Fruit fly (Drosophila melanogaster): ENCODE data around the gene Zip99C.

DNA sequence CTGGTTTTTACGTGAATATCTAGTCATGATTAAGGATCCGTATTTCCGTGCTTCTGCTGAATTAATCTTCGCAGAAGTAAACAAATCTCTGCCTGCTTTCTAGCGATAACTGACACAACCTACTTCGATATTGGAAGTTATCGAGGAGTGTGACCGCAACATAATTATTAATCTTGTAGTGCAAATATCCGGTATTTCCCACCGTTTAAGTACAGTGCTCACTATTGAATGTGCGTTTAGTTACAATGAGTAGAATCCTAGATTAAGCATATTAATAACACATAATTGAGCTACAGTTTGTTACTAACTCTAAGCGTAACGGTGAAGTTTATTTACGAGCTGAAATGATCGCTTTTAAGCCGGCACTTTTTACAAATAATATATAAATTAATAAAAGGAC is 8.9 kb downstream of the Zip99C start:
- no peak for TF ChIP-seq kay (GFP tag; ENCODE audit: borderline replicate concordance)
- TF ChIP-seq Mnt (GFP tag; optimal IDR thresholded peaks at IDR 0.05) = peak; percentile 46
- no peak for TF ChIP-seq cnc (optimal IDR thresholded peaks at IDR 0.05)
- no peak for TF ChIP-seq CG5204 (GFP tag; optimal IDR thresholded peaks at IDR 0.05)
- peak; percentile 0 for TF ChIP-seq pad (GFP tag; optimal IDR thresholded peaks at IDR 0.05)
- TF ChIP-seq tj (GFP tag; optimal IDR thresholded peaks at IDR 0.05) = no peak
- TF ChIP-seq Crg-1 (GFP tag; optimal IDR thresholded peaks at IDR 0.05) = no peak
- no peak for TF ChIP-seq Clk (GFP tag; optimal IDR thresholded peaks at IDR 0.05)
- TF ChIP-seq CG7045 (GFP tag; optimal IDR thresholded peaks at IDR 0.05) = no peak
- peak; percentile 8 for TF ChIP-seq cic (GFP tag; optimal IDR thresholded peaks at IDR 0.05)
